Worm (Caenorhabditis elegans): ENCODE measurements around the gene str-84.

str-84 gene

ce11 chrV:8980845-8981244, at the start of gene str-84:
Gene str-84, minus strand, starts transcription at chrV:8980945.
- no peak for TF ChIP-seq hlh-6 (tag; optimal IDR thresholded peaks at IDR 0.05)
- TF ChIP-seq Y22D7AL.16 (tag; optimal IDR thresholded peaks at IDR 0.05): no peak
- no peak for TF ChIP-seq pqm-1 (tag; optimal IDR thresholded peaks at IDR 0.05)
- TF ChIP-seq ttx-3 (tag; optimal IDR thresholded peaks at IDR 0.05): no peak
- no peak for TF ChIP-seq F13H6.1 (tag; optimal IDR thresholded peaks at IDR 0.05)
- no peak for TF ChIP-seq syd-9 (tag; optimal IDR thresholded peaks at IDR 0.05)
- TF ChIP-seq C38D4.7 (GFP tag; optimal IDR thresholded peaks at IDR 0.05): no peak
- TF ChIP-seq nfya-1 (tag; optimal IDR thresholded peaks at IDR 0.05): no peak
- TF ChIP-seq hlh-8 (tag; optimal IDR thresholded peaks at IDR 0.05): no peak
- no peak for TF ChIP-seq fkh-6 (tag; optimal IDR thresholded peaks at IDR 0.05)
- TF ChIP-seq hlh-13 (GFP tag; optimal IDR thresholded peaks at IDR 0.05): no peak
- TF ChIP-seq sdc-2 (tag; optimal IDR thresholded peaks at IDR 0.05): no peak
- TF ChIP-seq gmeb-2 (tag; optimal IDR thresholded peaks at IDR 0.05): no peak
- TF ChIP-seq lin-11 (tag; optimal IDR thresholded peaks at IDR 0.05): no peak
- no peak for TF ChIP-seq unc-42 (tag; optimal IDR thresholded peaks at IDR 0.05)
- no peak for TF ChIP-seq ceh-31 (tag; optimal IDR thresholded peaks at IDR 0.05)
- TF ChIP-seq pag-3 (tag; optimal IDR thresholded peaks at IDR 0.05; ENCODE audit: borderline replicate concordance): no peak
- TF ChIP-seq nhr-232 (tag; optimal IDR thresholded peaks at IDR 0.05): no peak
- TF ChIP-seq unc-3 (GFP tag; conservative IDR thresholded peaks at IDR 0.05): no peak
- TF ChIP-seq unc-3 (tag; optimal IDR thresholded peaks at IDR 0.05): no peak
- TF ChIP-seq mec-3 (tag; optimal IDR thresholded peaks at IDR 0.05; ENCODE audit: borderline replicate concordance): no peak

ce11 chrV:9030248-9030647, 49.5 kb upstream of the str-84 start, which contains the start of gene C25E10.5:
Gene C25E10.5, plus strand, starts transcription at chrV:9030548.
- no peak for TF ChIP-seq tbx-2 (tag; optimal IDR thresholded peaks at IDR 0.05)
- TF ChIP-seq ceh-6 (GFP tag; optimal IDR thresholded peaks at IDR 0.05): no peak
- no peak for TF ChIP-seq mec-3 (tag; optimal IDR thresholded peaks at IDR 0.05; ENCODE audit: borderline replicate concordance)
- no peak for TF ChIP-seq ahr-1 (tag; optimal IDR thresholded peaks at IDR 0.05)
- no peak for TF ChIP-seq hlh-8 (tag; optimal IDR thresholded peaks at IDR 0.05)
- no peak for TF ChIP-seq ceh-9 (tag; optimal IDR thresholded peaks at IDR 0.05)
- TF ChIP-seq npax-4 (tag; optimal IDR thresholded peaks at IDR 0.05): no peak
- no peak for TF ChIP-seq C08G9.2 (tag; optimal IDR thresholded peaks at IDR 0.05)
- TF ChIP-seq pha-2 (tag; optimal IDR thresholded peaks at IDR 0.05): no peak
- TF ChIP-seq fkh-10 (GFP tag; optimal IDR thresholded peaks at IDR 0.05): no peak
- no peak for TF ChIP-seq ttx-3 (tag; optimal IDR thresholded peaks at IDR 0.05)
- no peak for TF ChIP-seq sdc-2 (tag; optimal IDR thresholded peaks at IDR 0.05)
- no peak for TF ChIP-seq ref-2 (tag; optimal IDR thresholded peaks at IDR 0.05)
- TF ChIP-seq ceh-2 (tag; optimal IDR thresholded peaks at IDR 0.05): no peak
- no peak for TF ChIP-seq zip-5 (tag; optimal IDR thresholded peaks at IDR 0.05)
- TF ChIP-seq dve-1 (tag; optimal IDR thresholded peaks at IDR 0.05): no peak
- no peak for TF ChIP-seq syd-9 (tag; optimal IDR thresholded peaks at IDR 0.05)
- no peak for TF ChIP-seq C38D4.7 (GFP tag; optimal IDR thresholded peaks at IDR 0.05)
- no peak for TF ChIP-seq ceh-18 (tag; optimal IDR thresholded peaks at IDR 0.05)
- no peak for TF ChIP-seq dmd-4 (tag; optimal IDR thresholded peaks at IDR 0.05; ENCODE audit: borderline replicate concordance)

ce11 chrV:9024713-9025112, 44.0 kb upstream of the str-84 start, which contains the start of gene bus-1:
Gene bus-1, minus strand, starts transcription at chrV:9024813.
- no peak for TF ChIP-seq ets-4 (tag; optimal IDR thresholded peaks at IDR 0.05)
- TF ChIP-seq fkh-6 (tag; optimal IDR thresholded peaks at IDR 0.05): no peak
- TF ChIP-seq tbx-2 (tag; optimal IDR thresholded peaks at IDR 0.05): no peak
- TF ChIP-seq ceh-22 (tag; optimal IDR thresholded peaks at IDR 0.05): no peak
- TF ChIP-seq ref-2 (tag; optimal IDR thresholded peaks at IDR 0.05): no peak

ce11 chrV:9022078-9022477, 41.3 kb upstream of the str-84 start, which contains the start of gene oac-41:
Gene oac-41, minus strand, starts transcription at chrV:9022178.
- no peak for TF ChIP-seq fkh-6 (tag; optimal IDR thresholded peaks at IDR 0.05)
- TF ChIP-seq sox-4 (tag; optimal IDR thresholded peaks at IDR 0.05): no peak
- TF ChIP-seq T23F11.4 (GFP tag; optimal IDR thresholded peaks at IDR 0.05): no peak
- no peak for TF ChIP-seq ceh-30 (tag; optimal IDR thresholded peaks at IDR 0.05)
- no peak for TF ChIP-seq pha-2 (tag; optimal IDR thresholded peaks at IDR 0.05)
- TF ChIP-seq hlh-15 (tag; optimal IDR thresholded peaks at IDR 0.05): no peak
- no peak for TF ChIP-seq ceh-2 (tag; optimal IDR thresholded peaks at IDR 0.05)
- TF ChIP-seq unc-86 (tag; optimal IDR thresholded peaks at IDR 0.05): no peak
- TF ChIP-seq unc-42 (tag; optimal IDR thresholded peaks at IDR 0.05): no peak

All from whole organism, late embryonic.